Fruit fly (Drosophila melanogaster): ENCODE data around the gene CG31111.

dm6 chr3R:25049742-25050517 lies 6.0 kb downstream of the CG31111 start:
- TF ChIP-seq Abd-B (GFP tag; optimal IDR thresholded peaks at IDR 0.05) (no peak), Jra (GFP tag; optimal IDR thresholded peaks at IDR 0.05) (peak; percentile 79)
